Worm (Caenorhabditis elegans): Measurements from ENCODE around the gene flcn-1.

The flcn-1 gene

ce11 chrII:6898017-6898779 is 30.4 kb upstream of the flcn-1 start, which contains the start of gene hrpl-1 (continued):
- TF ChIP-seq gmeb-2 (tag; optimal IDR thresholded peaks at IDR 0.05) = no peak
- TF ChIP-seq fkh-6 (tag; optimal IDR thresholded peaks at IDR 0.05) = no peak
- no peak for TF ChIP-seq ref-2 (tag; optimal IDR thresholded peaks at IDR 0.05)
- TF ChIP-seq mec-3 (tag; optimal IDR thresholded peaks at IDR 0.05; ENCODE audit: borderline replicate concordance) = no peak
- no peak for TF ChIP-seq tbx-7 (tag; optimal IDR thresholded peaks at IDR 0.05)
- no peak for TF ChIP-seq hlh-30 (tag; optimal IDR thresholded peaks at IDR 0.05; ENCODE audit: insufficient read depth)
- no peak for TF ChIP-seq nfya-1 (tag; optimal IDR thresholded peaks at IDR 0.05)
- TF ChIP-seq ceh-30 (tag; optimal IDR thresholded peaks at IDR 0.05) = no peak
- TF ChIP-seq zip-5 (tag; optimal IDR thresholded peaks at IDR 0.05) = no peak
- TF ChIP-seq Y22D7AL.16 (tag; optimal IDR thresholded peaks at IDR 0.05) = no peak
- TF ChIP-seq ceh-24 (tag; optimal IDR thresholded peaks at IDR 0.05) = no peak
- no peak for TF ChIP-seq unc-3 (GFP tag; conservative IDR thresholded peaks at IDR 0.05)
- no peak for TF ChIP-seq unc-3 (tag; optimal IDR thresholded peaks at IDR 0.05)
- TF ChIP-seq hlh-6 (tag; optimal IDR thresholded peaks at IDR 0.05) = no peak
- peak; percentile 27 for TF ChIP-seq npax-4 (tag; optimal IDR thresholded peaks at IDR 0.05)
- no peak for TF ChIP-seq sdc-2 (tag; optimal IDR thresholded peaks at IDR 0.05)
- no peak for TF ChIP-seq unc-42 (tag; optimal IDR thresholded peaks at IDR 0.05)
- TF ChIP-seq ceh-48 (tag; optimal IDR thresholded peaks at IDR 0.05) = no peak
- no peak for TF ChIP-seq pha-2 (tag; optimal IDR thresholded peaks at IDR 0.05)
- TF ChIP-seq odd-2 (tag; optimal IDR thresholded peaks at IDR 0.05) = no peak
- no peak for TF ChIP-seq pat-9 (tag; optimal IDR thresholded peaks at IDR 0.05)
- TF ChIP-seq sox-2 (GFP tag; IDR thresholded peaks at IDR 0.05) = no peak; the same call in 1 of the 2 replicates
- peak; percentile 30 for TF ChIP-seq nhr-232 (tag; optimal IDR thresholded peaks at IDR 0.05)
- peak; percentile 5 for TF ChIP-seq K09A11.1 (tag; optimal IDR thresholded peaks at IDR 0.05; ENCODE audit: insufficient read depth)
- no peak for TF ChIP-seq ceh-2 (tag; optimal IDR thresholded peaks at IDR 0.05)
- peak; percentile 19 for TF ChIP-seq C08G9.2 (tag; optimal IDR thresholded peaks at IDR 0.05)
- TF ChIP-seq tbx-2 (tag; optimal IDR thresholded peaks at IDR 0.05) = peak; percentile 46
- TF ChIP-seq dve-1 (tag; optimal IDR thresholded peaks at IDR 0.05) = no peak
- TF ChIP-seq sox-4 (tag; optimal IDR thresholded peaks at IDR 0.05) = peak; percentile 45
- peak; percentile 3 for TF ChIP-seq ztf-16 (tag; optimal IDR thresholded peaks at IDR 0.05)
- TF ChIP-seq nhr-11 (tag; optimal IDR thresholded peaks at IDR 0.05) = no peak
- TF ChIP-seq hlh-13 (GFP tag; optimal IDR thresholded peaks at IDR 0.05) = no peak
- no peak for TF ChIP-seq ceh-19 (GFP tag; optimal IDR thresholded peaks at IDR 0.05)
- no peak for TF ChIP-seq hlh-8 (tag; optimal IDR thresholded peaks at IDR 0.05)
- no peak for TF ChIP-seq syd-9 (tag; optimal IDR thresholded peaks at IDR 0.05)
- no peak for TF ChIP-seq dmd-4 (tag; optimal IDR thresholded peaks at IDR 0.05; ENCODE audit: borderline replicate concordance)
- no peak for TF ChIP-seq pha-4 (tag; optimal IDR thresholded peaks at IDR 0.05)

- no peak for TF ChIP-seq T23F11.4 (GFP tag; optimal IDR thresholded peaks at IDR 0.05)
- no peak for TF ChIP-seq ceh-30 (tag; optimal IDR thresholded peaks at IDR 0.05)
- no peak for TF ChIP-seq unc-3 (GFP tag; conservative IDR thresholded peaks at IDR 0.05)
- no peak for TF ChIP-seq unc-3 (tag; optimal IDR thresholded peaks at IDR 0.05)
- no peak for TF ChIP-seq hlh-30 (tag; optimal IDR thresholded peaks at IDR 0.05; ENCODE audit: insufficient read depth)
- TF ChIP-seq pha-2 (tag; optimal IDR thresholded peaks at IDR 0.05) = no peak
- TF ChIP-seq hlh-6 (tag; optimal IDR thresholded peaks at IDR 0.05) = no peak
- no peak for TF ChIP-seq tbx-7 (tag; optimal IDR thresholded peaks at IDR 0.05)
- TF ChIP-seq ref-2 (tag; optimal IDR thresholded peaks at IDR 0.05) = no peak
- no peak for TF ChIP-seq ceh-19 (GFP tag; optimal IDR thresholded peaks at IDR 0.05)
- no peak for TF ChIP-seq sdc-2 (tag; optimal IDR thresholded peaks at IDR 0.05)
- TF ChIP-seq elt-2 (tag; optimal IDR thresholded peaks at IDR 0.05) = no peak
- TF ChIP-seq ets-4 (tag; optimal IDR thresholded peaks at IDR 0.05) = no peak
- no peak for TF ChIP-seq gmeb-2 (tag; optimal IDR thresholded peaks at IDR 0.05)
- TF ChIP-seq madf-2 (tag; optimal IDR thresholded peaks at IDR 0.05) = no peak
- TF ChIP-seq fax-1 (tag; optimal IDR thresholded peaks at IDR 0.05) = no peak
- no peak for TF ChIP-seq dmd-4 (tag; optimal IDR thresholded peaks at IDR 0.05; ENCODE audit: borderline replicate concordance)
These were observed 27.9 kb upstream of the flcn-1 start for ce11 chrII:6900708-6901107.

Measured in whole organism, late embryonic.